Worm (Caenorhabditis elegans) whole organism, L2 larva: Measurements from ENCODE around the gene pad-2.

Experiments used
- R02D3.7 ChIP-seq: fragments of 150-350 bp; optimal IDR thresholded peaks from 2 replicates; lab custom pipeline; 2014; ENCODE audit warnings: missing biosample characterization, missing genetic modification characterization
- ama-1 ChIP-seq: fragments of 150-350 bp; optimal IDR thresholded peaks from 2 replicates; lab custom pipeline; 2018; ENCODE audit warnings: inconsistent platforms
- fos-1 ChIP-seq: fragments of 150-350 bp; optimal IDR thresholded peaks from 2 replicates; lab custom pipeline; 2014; ENCODE audit warnings: missing biosample characterization, missing genetic modification characterization
- lin-13 ChIP-seq: fragments of 150-350 bp; optimal IDR thresholded peaks from 2 replicates; lab custom pipeline; 2014; ENCODE audit warnings: missing biosample characterization, missing genetic modification reagents, missing genetic modification characterization
- mdl-1 ChIP-seq, 2 experiments: fragments of 150-350 bp in 1 of 2; sonication (generic microtip) in 1 of 2; optimal IDR thresholded peaks; 2 replicates each; lab custom pipeline; 2017; ENCODE audit warnings: missing biosample characterization in 2 of 2, missing genetic modification characterization in 2 of 2
- nhr-237 ChIP-seq: fragments of 150-350 bp; optimal IDR thresholded peaks from 2 replicates; lab custom pipeline; 2014; ENCODE audit warnings: missing biosample characterization, missing genetic modification characterization
- snpc-4 ChIP-seq: fragments of 150-350 bp; optimal IDR thresholded peaks from 2 replicates; lab custom pipeline; 2014; ENCODE audit warnings: missing biosample characterization, missing genetic modification characterization
- unc-39 ChIP-seq: fragments of 150-350 bp; optimal IDR thresholded peaks from 2 replicates; lab custom pipeline; 2014; ENCODE audit warnings: missing biosample characterization, missing genetic modification characterization
- unc-62 ChIP-seq: fragments of 150-350 bp; optimal IDR thresholded peaks from 2 replicates; lab custom pipeline; 2014; ENCODE audit warnings: missing biosample characterization, missing genetic modification reagents, missing genetic modification characterization
- ztf-1 ChIP-seq: fragments of 200-800 bp; sonication (Bioruptor generic); conservative IDR thresholded peaks from 2 replicates; pipeline ENCODE4 v1.3.6; 2022; ENCODE audit warnings: missing genetic modification characterization, missing compliant biosample characterization
- ztf-11 ChIP-seq: sonication (generic microtip); optimal IDR thresholded peaks from 2 replicates; lab custom pipeline; 2017; ENCODE audit warnings: missing biosample characterization, missing genetic modification characterization

DNA sequence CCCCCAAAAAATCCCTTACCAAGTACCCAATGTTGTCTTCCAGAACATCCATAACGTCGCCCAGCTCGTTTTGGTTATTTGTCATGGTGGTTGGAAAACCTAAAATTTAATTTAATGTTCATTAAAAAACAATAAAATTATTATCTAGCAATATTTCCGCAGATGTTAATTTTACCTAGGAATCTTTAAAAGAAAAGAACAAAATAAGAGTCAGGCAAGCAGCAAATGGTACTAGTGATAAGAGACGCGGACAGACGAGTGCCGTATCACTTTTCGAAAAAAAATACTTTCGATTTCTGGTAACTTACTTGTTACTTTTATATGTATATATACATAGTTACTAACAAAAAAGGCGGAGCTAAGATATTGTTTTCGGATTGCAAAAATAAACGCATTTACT is 32.1 kb downstream of the pad-2 start, which contains the start of gene T07A5.7:
- TF ChIP-seq mdl-1 (tag; optimal IDR thresholded peaks at IDR 0.05; lab: Kevin White, UChicago) (no peak), snpc-4 (no peak), fos-1 (tag; lab: Kevin White, UChicago) (no peak), ama-1 (lab: Kevin White, UChicago) (no peak), R02D3.7 (no peak), nhr-237 (tag; lab: Kevin White, UChicago) (no peak), lin-13 (GFP tag; lab: Kevin White, UChicago) (no peak), unc-62 (GFP tag; lab: Kevin White, UChicago) (no peak), ztf-11 (no peak), ztf-1 (no peak), unc-39 (tag; lab: Kevin White, UChicago) (no peak)
